Fruit fly (Drosophila melanogaster) whole organism, embryonic: ENCODE results near the gene tbrd-1.

Experiments
- Ada2b ChIP-seq: fragments of 200-800 bp; sonication (Bioruptor generic); IDR thresholded peaks from 2 replicates; pipeline ENCODE4 v1.3.6; 2022; ENCODE audit warnings: missing biosample characterization, missing genetic modification characterization
- Antp ChIP-seq: fragments of 200-800 bp; sonication (Bioruptor generic); optimal IDR thresholded peaks from 3 replicates; lab custom pipeline; 2016; ENCODE audit warnings: missing biosample characterization, missing genetic modification characterization
- Asciz ChIP-seq: fragments of 200-800 bp; sonication (Bioruptor generic); optimal IDR thresholded peaks from 2 replicates; lab custom pipeline; 2017; ENCODE audit warnings: missing biosample characterization, mild to moderate bottlenecking, missing genetic modification characterization, missing genetic modification reagents
- Blimp-1 ChIP-seq: fragments of 200-800 bp; sonication (Bioruptor generic); optimal IDR thresholded peaks from 3 replicates; lab custom pipeline; 2018; ENCODE audit warnings: missing biosample characterization, missing genetic modification characterization, mild to moderate bottlenecking, moderate library complexity, missing genetic modification reagents
- CG10979 ChIP-seq: fragments of 200-800 bp; sonication (Bioruptor generic); optimal IDR thresholded peaks from 2 replicates; lab custom pipeline; 2018; ENCODE audit warnings: missing biosample characterization, mild to moderate bottlenecking, missing genetic modification characterization, moderate library complexity
- CG12236 ChIP-seq: fragments of 200-800 bp; sonication (Bioruptor generic); optimal IDR thresholded peaks from 2 replicates; lab custom pipeline; 2016; ENCODE audit warnings: missing biosample characterization, missing genetic modification characterization
- CG1233 ChIP-seq: fragments of 200-800 bp; sonication (Bioruptor generic); optimal IDR thresholded peaks from 4 replicates; lab custom pipeline; 2018; ENCODE audit warnings: missing biosample characterization, mild to moderate bottlenecking, missing genetic modification characterization
- CG13775 ChIP-seq: fragments of 200-800 bp; sonication (Bioruptor generic); optimal IDR thresholded peaks from 3 replicates; lab custom pipeline; 2017; ENCODE audit warnings: missing biosample characterization, mild to moderate bottlenecking, missing genetic modification characterization
- CG13894 ChIP-seq: fragments of 200-800 bp; sonication (Bioruptor generic); optimal IDR thresholded peaks from 3 replicates; lab custom pipeline; 2018; ENCODE audit warnings: missing biosample characterization, mild to moderate bottlenecking, missing genetic modification characterization, moderate library complexity
- CG14860 ChIP-seq: fragments of 200-800 bp; sonication (Bioruptor generic); IDR thresholded peaks from 3 replicates; pipeline ENCODE4 v1.3.6; 2022; ENCODE audit warnings: missing biosample characterization, missing genetic modification characterization; ENCODE audit not compliant: partially characterized antibody
- CG16815 ChIP-seq: fragments of 200-800 bp; sonication (Bioruptor generic); optimal IDR thresholded peaks from 3 replicates; lab custom pipeline; 2017; ENCODE audit warnings: missing biosample characterization, mild to moderate bottlenecking, missing genetic modification characterization
- CG17186 ChIP-seq: fragments of 200-800 bp; sonication (Bioruptor generic); optimal IDR thresholded peaks from 3 replicates; lab custom pipeline; 2017; ENCODE audit warnings: missing biosample characterization, missing genetic modification reagents, missing genetic modification characterization
- CG17802 ChIP-seq: fragments of 200-800 bp; sonication (Bioruptor generic); optimal IDR thresholded peaks from 2 replicates; lab custom pipeline; 2018; ENCODE audit warnings: missing biosample characterization, mild to moderate bottlenecking, missing genetic modification characterization, moderate library complexity
- CG17912 ChIP-seq: fragments of 200-800 bp; sonication (Bioruptor generic); optimal IDR thresholded peaks from 2 replicates; lab custom pipeline; 2018; ENCODE audit warnings: missing biosample characterization, mild to moderate bottlenecking, missing genetic modification characterization
- CG2712 ChIP-seq: fragments of 200-800 bp; optimal IDR thresholded peaks from 3 replicates; lab custom pipeline; 2019; ENCODE audit warnings: missing biosample characterization, mild to moderate bottlenecking, missing genetic modification characterization, moderate library complexity
- CG30020 ChIP-seq: fragments of 200-800 bp; optimal IDR thresholded peaks from 2 replicates; lab custom pipeline; 2019; ENCODE audit warnings: missing biosample characterization, mild to moderate bottlenecking, missing genetic modification characterization, moderate library complexity
- CG30431 ChIP-seq: fragments of 200-800 bp; sonication (Bioruptor generic); optimal IDR thresholded peaks from 2 replicates; lab custom pipeline; 2017; ENCODE audit warnings: missing biosample characterization, missing genetic modification characterization
- CG31388 ChIP-seq: fragments of 200-800 bp; sonication (Bioruptor generic); optimal IDR thresholded peaks from 2 replicates; lab custom pipeline; 2016; ENCODE audit warnings: missing biosample characterization, missing genetic modification characterization
- CG34422 ChIP-seq: fragments of 200-800 bp; sonication (Bioruptor generic); IDR thresholded peaks from 3 replicates; pipeline ENCODE4 v1.3.6; 2022; ENCODE audit warnings: missing biosample characterization, missing genetic modification characterization
- CG42726 ChIP-seq: fragments of 200-800 bp; sonication (Bioruptor generic); IDR thresholded peaks from 2 replicates; pipeline ENCODE4 v1.3.6; 2022; ENCODE audit warnings: missing biosample characterization, missing genetic modification characterization; ENCODE audit not compliant: partially characterized antibody
- CG8924 ChIP-seq: fragments of 200-800 bp; optimal IDR thresholded peaks from 3 replicates; lab custom pipeline; 2019; ENCODE audit warnings: missing biosample characterization, mild to moderate bottlenecking, missing genetic modification characterization, moderate library complexity
- CG9609 ChIP-seq: fragments of 200-800 bp; sonication (Bioruptor generic); optimal IDR thresholded peaks from 3 replicates; lab custom pipeline; 2016; ENCODE audit warnings: missing biosample characterization, missing genetic modification characterization
- Fer2 ChIP-seq: fragments of 200-800 bp; sonication (Bioruptor generic); optimal IDR thresholded peaks from 2 replicates; lab custom pipeline; 2018; ENCODE audit warnings: missing biosample characterization, mild to moderate bottlenecking, missing genetic modification characterization, moderate library complexity
- Hsf ChIP-seq: fragments of 200-800 bp; sonication (Bioruptor generic); optimal IDR thresholded peaks from 3 replicates; lab custom pipeline; 2016; ENCODE audit warnings: missing biosample characterization, missing genetic modification characterization
- Kr ChIP-seq: fragments of 200-800 bp; sonication (Bioruptor generic); optimal IDR thresholded peaks from 2 replicates; lab custom pipeline; 2017; ENCODE audit warnings: missing biosample characterization, mild to moderate bottlenecking, missing genetic modification characterization
- Mad ChIP-seq: fragments of 200-800 bp; sonication (Bioruptor generic); optimal IDR thresholded peaks from 2 replicates; lab custom pipeline; 2016; ENCODE audit warnings: missing biosample characterization, missing genetic modification characterization
- Side ChIP-seq: fragments of 200-800 bp; sonication (Bioruptor generic); optimal IDR thresholded peaks from 2 replicates; lab custom pipeline; 2016; ENCODE audit warnings: missing biosample characterization, missing genetic modification characterization
- Xbp1 ChIP-seq: fragments of 200-800 bp; sonication (Bioruptor generic); optimal IDR thresholded peaks from 3 replicates; lab custom pipeline; 2016; ENCODE audit warnings: missing biosample characterization, mild to moderate bottlenecking, missing genetic modification characterization
- abd-A ChIP-seq: fragments of 200-800 bp; sonication (Bioruptor generic); optimal IDR thresholded peaks from 3 replicates; lab custom pipeline; 2019; ENCODE audit warnings: missing biosample characterization, mild to moderate bottlenecking, missing genetic modification characterization, moderate library complexity
- caup ChIP-seq: fragments of 200-800 bp; sonication (Bioruptor generic); optimal IDR thresholded peaks from 3 replicates; lab custom pipeline; 2017; ENCODE audit warnings: missing biosample characterization, mild to moderate bottlenecking, missing genetic modification characterization, moderate library complexity; ENCODE audit not compliant: severe bottlenecking
- fd96Cb ChIP-seq: fragments of 200-800 bp; sonication (Bioruptor generic); optimal IDR thresholded peaks from 2 replicates; lab custom pipeline; 2018; ENCODE audit warnings: missing biosample characterization, mild to moderate bottlenecking, missing genetic modification characterization, moderate library complexity
- ftz-f1 ChIP-seq: fragments of 200-800 bp; sonication (Bioruptor generic); optimal IDR thresholded peaks from 2 replicates; lab custom pipeline; 2016; ENCODE audit warnings: missing biosample characterization, missing genetic modification characterization
- hkb ChIP-seq, 2 experiments: fragments of 200-800 bp in 1 of 2; fragments of >200 bp in 1 of 2; sonication (Bioruptor generic) in 1 of 2; IDR thresholded peaks in 1 of 2; optimal IDR thresholded peaks in 1 of 2; 2 replicates each; pipeline versions ENCODE4 v1.3.6 to Lab custom; 2017 to 2022; ENCODE audit warnings: missing biosample characterization in 1 of 2, missing genetic modification characterization in 1 of 2
- inv ChIP-seq: fragments of 200-800 bp; sonication (Bioruptor generic); IDR thresholded peaks from 2 replicates; pipeline ENCODE4 v1.3.6; 2022; ENCODE audit warnings: missing biosample characterization, missing genetic modification characterization; ENCODE audit not compliant: partially characterized antibody
- lilli ChIP-seq: fragments of 200-800 bp; sonication (Bioruptor generic); optimal IDR thresholded peaks from 3 replicates; lab custom pipeline; 2016; ENCODE audit warnings: missing biosample characterization, missing genetic modification characterization
- mirr ChIP-seq: fragments of 200-800 bp; sonication (Bioruptor generic); optimal IDR thresholded peaks from 3 replicates; lab custom pipeline; 2018; ENCODE audit warnings: missing biosample characterization, mild to moderate bottlenecking, missing genetic modification characterization
- mld ChIP-seq: fragments of 200-800 bp; sonication (Bioruptor generic); IDR thresholded peaks from 3 replicates; pipeline ENCODE4 v1.3.6; 2022; ENCODE audit warnings: missing biosample characterization, missing genetic modification characterization; ENCODE audit not compliant: partially characterized antibody
- org-1 ChIP-seq: fragments of 200-800 bp; sonication (Bioruptor generic); optimal IDR thresholded peaks from 2 replicates; lab custom pipeline; 2017; ENCODE audit warnings: missing biosample characterization, missing genetic modification characterization
- pros ChIP-seq: fragments of 200-800 bp; sonication (Bioruptor generic); optimal IDR thresholded peaks from 3 replicates; lab custom pipeline; 2019; ENCODE audit warnings: missing biosample characterization, mild to moderate bottlenecking, missing genetic modification characterization, moderate library complexity
- ro ChIP-seq: fragments of 200-800 bp; sonication (Bioruptor generic); IDR thresholded peaks from 2 replicates; pipeline ENCODE4 v1.3.6; 2022; ENCODE audit warnings: missing biosample characterization, missing genetic modification characterization
- row ChIP-seq: fragments of 200-800 bp; sonication (Bioruptor generic); IDR thresholded peaks from 3 replicates; pipeline ENCODE4 v1.3.6; 2022; ENCODE audit warnings: missing biosample characterization, missing genetic modification characterization
- scrt ChIP-seq: fragments of 200-800 bp; sonication (Bioruptor generic); optimal IDR thresholded peaks from 2 replicates; lab custom pipeline; 2018; ENCODE audit warnings: missing biosample characterization, mild to moderate bottlenecking, missing genetic modification characterization, moderate library complexity
- sens-2 ChIP-seq: fragments of 200-800 bp; sonication (Bioruptor generic); IDR thresholded peaks from 2 replicates; pipeline ENCODE4 v1.3.6; 2022; ENCODE audit warnings: missing biosample characterization, missing genetic modification characterization
- sna ChIP-seq: fragments of 200-800 bp; sonication (Bioruptor generic); IDR thresholded peaks from 2 replicates; pipeline ENCODE4 v1.3.6; 2022; ENCODE audit warnings: missing biosample characterization, missing genetic modification characterization; ENCODE audit not compliant: partially characterized antibody
- tap ChIP-seq: fragments of 200-800 bp; optimal IDR thresholded peaks from 3 replicates; lab custom pipeline; 2019; ENCODE audit warnings: missing biosample characterization, mild to moderate bottlenecking, missing genetic modification characterization, moderate library complexity
- ttk ChIP-seq: fragments of 200-800 bp; sonication (Bioruptor generic); IDR thresholded peaks from 2 replicates; pipeline ENCODE4 v2.1.2; 2022; ENCODE audit warnings: missing biosample characterization, missing genetic modification characterization
- vnd ChIP-seq: fragments of 200-800 bp; sonication (Bioruptor generic); IDR thresholded peaks from 3 replicates; pipeline ENCODE4 v1.3.6; 2022; ENCODE audit warnings: missing biosample characterization, missing genetic modification characterization; ENCODE audit not compliant: partially characterized antibody
- wek ChIP-seq: fragments of 200-800 bp; sonication (Bioruptor generic); optimal IDR thresholded peaks from 3 replicates; lab custom pipeline; 2018; ENCODE audit warnings: missing biosample characterization, mild to moderate bottlenecking, missing genetic modification characterization, moderate library complexity
- zen ChIP-seq: fragments of 200-800 bp; sonication (Bioruptor generic); optimal IDR thresholded peaks from 3 replicates; lab custom pipeline; 2018; ENCODE audit warnings: missing biosample characterization, mild to moderate bottlenecking, missing genetic modification characterization, moderate library complexity

tbrd-1 gene

DNA sequence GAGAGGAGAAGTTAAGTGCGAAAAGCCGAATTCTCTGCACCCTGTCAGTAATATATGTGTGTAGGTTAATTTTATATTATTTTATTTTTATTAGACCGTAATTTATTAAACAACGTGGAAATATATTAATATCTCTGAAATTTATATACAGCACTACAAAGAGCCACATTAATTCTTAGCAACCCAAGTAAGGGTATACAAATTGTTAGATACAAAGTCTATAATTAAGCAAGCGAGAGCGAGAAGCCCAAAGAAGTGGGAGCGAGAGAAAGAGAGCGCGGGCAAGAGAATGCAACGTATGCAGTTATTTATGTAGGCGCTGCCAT, 6.3 kb downstream of the tbrd-1 start (continued):
- TF ChIP-seq CG17912, result no peak
- TF ChIP-seq Fer2, result peak; percentile 74
- peak; percentile 88 for TF ChIP-seq CG30431 (GFP tag; lab: Kevin White, UChicago)
- no peak for TF ChIP-seq mld (GFP tag; lab: Robert Waterston, UW)
- TF ChIP-seq fd96Cb (tag; lab: Kevin White, UChicago), result peak; percentile 97
- TF ChIP-seq CG34422 (GFP tag; lab: Robert Waterston, UW), result peak; percentile 96
- TF ChIP-seq CG9609 (GFP tag; lab: Kevin White, UChicago), result peak; percentile 35
- peak; percentile 38 for TF ChIP-seq CG13894 (tag; lab: Kevin White, UChicago)
- no peak for TF ChIP-seq Kr (GFP tag; lab: Kevin White, UChicago)
- peak; percentile 62 for TF ChIP-seq CG17186 (GFP tag; lab: Kevin White, UChicago)
- TF ChIP-seq Xbp1 (GFP tag; lab: Kevin White, UChicago), result peak; percentile 92
- peak; percentile 94 for TF ChIP-seq CG16815
- TF ChIP-seq zen, result peak; percentile 94
- peak; percentile 94 for TF ChIP-seq ttk (GFP tag; lab: Robert Waterston, UW)
- TF ChIP-seq CG14860 (GFP tag; lab: Robert Waterston, UW), result no peak
- peak; percentile 83 for TF ChIP-seq ro (GFP tag; lab: Robert Waterston, UW)
- TF ChIP-seq tap (tag; lab: Kevin White, UChicago), result peak; percentile 95
- TF ChIP-seq inv (GFP tag; lab: Robert Waterston, UW), result no peak
- peak; percentile 82 for TF ChIP-seq CG17802 (tag; lab: Kevin White, UChicago)
- TF ChIP-seq Antp (GFP tag; lab: Kevin White, UChicago), result peak; percentile 38
- TF ChIP-seq CG13775, result peak; percentile 88
- TF ChIP-seq Hsf, result peak; percentile 75
- TF ChIP-seq Asciz, result peak; percentile 92
- TF ChIP-seq Blimp-1 (GFP tag; lab: Kevin White, UChicago), result peak; percentile 98
- TF ChIP-seq sna (GFP tag; lab: Robert Waterston, UW), result no peak
- TF ChIP-seq CG1233 (GFP tag; lab: Kevin White, UChicago), result peak; percentile 93
- TF ChIP-seq caup (GFP tag; lab: Kevin White, UChicago), result peak; percentile 80
- no peak for TF ChIP-seq Side
- TF ChIP-seq org-1 (GFP tag; lab: Kevin White, UChicago), result peak; percentile 73
- peak; percentile 11 for TF ChIP-seq CG12236 (GFP tag; lab: Kevin White, UChicago)
- peak; percentile 92 for TF ChIP-seq sens-2 (GFP tag; lab: Robert Waterston, UW)
- TF ChIP-seq CG30020, result peak; percentile 80
- peak; percentile 85 for TF ChIP-seq Ada2b (GFP tag; lab: Robert Waterston, UW)
- TF ChIP-seq vnd (GFP tag; lab: Robert Waterston, UW), result no peak
- no peak for TF ChIP-seq hkb (optimal IDR thresholded peaks at IDR 0.05; lab: Kevin White, UChicago)
- peak; percentile 95 for TF ChIP-seq hkb (GFP tag; IDR thresholded peaks at IDR 0.05; lab: Robert Waterston, UW)
- TF ChIP-seq CG2712 (tag; lab: Kevin White, UChicago), result peak; percentile 98
- TF ChIP-seq CG10979, result peak; percentile 99
- TF ChIP-seq CG31388 (GFP tag; lab: Kevin White, UChicago), result peak; percentile 79
- TF ChIP-seq CG42726, result no peak
- peak; percentile 79 for TF ChIP-seq lilli
- no peak for TF ChIP-seq mirr (GFP tag; lab: Kevin White, UChicago)
- no peak for TF ChIP-seq ftz-f1 (GFP tag; lab: Kevin White, UChicago)
- peak; percentile 45 for TF ChIP-seq Mad (GFP tag; lab: Kevin White, UChicago)
- TF ChIP-seq scrt (GFP tag; lab: Kevin White, UChicago), result peak; percentile 79
- TF ChIP-seq CG8924 (tag; lab: Kevin White, UChicago), result peak; percentile 96
- no peak for TF ChIP-seq abd-A
- peak; percentile 13 for TF ChIP-seq wek (GFP tag; lab: Kevin White, UChicago)
- no peak for TF ChIP-seq pros (GFP tag; lab: Kevin White, UChicago)
- TF ChIP-seq row, result peak; percentile 97
